Worm (Caenorhabditis elegans) whole organism, L2 larva: Measurements from ENCODE around the gene Y51H4A.13.
"Not testable (repeated sequence)": the region's sequence is repeated elsewhere in the genome, so short reads cannot be mapped to it uniquely, and the experiment has no call there.

Experiments used
- C34F6.9 ChIP-seq: fragments of 150-350 bp; optimal IDR thresholded peaks from 2 replicates; lab custom pipeline; 2014; ENCODE audit warnings: missing biosample characterization, missing genetic modification characterization
- F13H6.1 ChIP-seq: sonication (generic microtip); optimal IDR thresholded peaks from 2 replicates; lab custom pipeline; 2016; ENCODE audit warnings: missing genetic modification characterization, missing compliant biosample characterization
- Y55F3AM.14 ChIP-seq: fragments of 200-800 bp; sonication (Bioruptor generic); optimal IDR thresholded peaks from 2 replicates; lab custom pipeline; 2018; ENCODE audit warnings: mild to moderate bottlenecking, missing genetic modification characterization, missing compliant biosample characterization
- ZK546.5 ChIP-seq: sonication (generic microtip); optimal IDR thresholded peaks from 2 replicates; lab custom pipeline; 2017; ENCODE audit warnings: missing biosample characterization, missing genetic modification characterization
- alr-1 ChIP-seq: fragments of 150-350 bp; optimal IDR thresholded peaks from 2 replicates; lab custom pipeline; 2014; ENCODE audit warnings: missing biosample characterization, missing genetic modification characterization
- aly-2 ChIP-seq: fragments of 150-350 bp; optimal IDR thresholded peaks from 2 replicates; lab custom pipeline; 2014; ENCODE audit warnings: missing biosample characterization, missing genetic modification characterization
- blmp-1 ChIP-seq: sonication (generic microtip); optimal IDR thresholded peaks from 2 replicates; lab custom pipeline; 2017; ENCODE audit warnings: missing genetic modification characterization, mild to moderate bottlenecking, missing compliant biosample characterization, antibody characterized with exemption, moderate library complexity; ENCODE audit not compliant: insufficient read depth
- ceh-82 ChIP-seq: fragments of 150-350 bp; optimal IDR thresholded peaks from 2 replicates; lab custom pipeline; 2014; ENCODE audit warnings: missing biosample characterization, missing genetic modification characterization
- crh-2 ChIP-seq: sonication (generic microtip); optimal IDR thresholded peaks from 2 replicates; lab custom pipeline; 2017; ENCODE audit warnings: missing biosample characterization, missing genetic modification characterization
- dmd-4 ChIP-seq: sonication (generic microtip); optimal IDR thresholded peaks from 2 replicates; lab custom pipeline; 2017; ENCODE audit warnings: missing biosample characterization, missing genetic modification characterization
- elt-1 ChIP-seq: fragments of 150-350 bp; optimal IDR thresholded peaks from 2 replicates; lab custom pipeline; 2014; ENCODE audit warnings: missing biosample characterization, missing genetic modification characterization
- elt-3 ChIP-seq: sonication (generic microtip); optimal IDR thresholded peaks from 2 replicates; lab custom pipeline; 2017; ENCODE audit warnings: missing biosample characterization, missing genetic modification characterization
- fos-1 ChIP-seq: fragments of 150-350 bp; optimal IDR thresholded peaks from 2 replicates; lab custom pipeline; 2014; ENCODE audit warnings: missing biosample characterization, missing genetic modification characterization
- gmeb-1 ChIP-seq: fragments of 150-350 bp; optimal IDR thresholded peaks from 2 replicates; lab custom pipeline; 2014; ENCODE audit warnings: missing biosample characterization, missing genetic modification characterization
- lin-11 ChIP-seq: fragments of 150-350 bp; sonication (generic microtip); optimal IDR thresholded peaks from 2 replicates; lab custom pipeline; 2014; ENCODE audit warnings: missing biosample characterization, missing genetic modification characterization, inconsistent platforms, mixed read lengths
- lin-13 ChIP-seq: fragments of 150-350 bp; optimal IDR thresholded peaks from 2 replicates; lab custom pipeline; 2014; ENCODE audit warnings: missing biosample characterization, missing genetic modification reagents, missing genetic modification characterization
- lsy-2 ChIP-seq, 2 experiments: fragments of 150-350 bp in 1 of 2; sonication (generic microtip) in 1 of 2; optimal IDR thresholded peaks; 2 replicates each; lab custom pipeline; 2014 to 2017; ENCODE audit warnings: missing biosample characterization in 2 of 2, missing genetic modification characterization in 2 of 2
- mab-5 ChIP-seq: fragments of 150-350 bp; optimal IDR thresholded peaks from 2 replicates; lab custom pipeline; 2014; ENCODE audit warnings: missing biosample characterization, missing genetic modification characterization
- mdl-1 ChIP-seq, 2 experiments: fragments of 150-350 bp in 1 of 2; sonication (generic microtip) in 1 of 2; optimal IDR thresholded peaks; 2 replicates each; lab custom pipeline; 2017; ENCODE audit warnings: missing biosample characterization in 2 of 2, missing genetic modification characterization in 2 of 2
- nhr-12 ChIP-seq: fragments of 150-350 bp; optimal IDR thresholded peaks from 2 replicates; lab custom pipeline; 2014; ENCODE audit warnings: missing biosample characterization, missing genetic modification characterization
- nhr-129 ChIP-seq: fragments of 150-350 bp; optimal IDR thresholded peaks from 2 replicates; lab custom pipeline; 2014; ENCODE audit warnings: missing biosample characterization, missing genetic modification characterization
- nhr-21 ChIP-seq: fragments of 150-350 bp; optimal IDR thresholded peaks from 2 replicates; lab custom pipeline; 2014; ENCODE audit warnings: missing biosample characterization, missing genetic modification characterization
- nhr-23 ChIP-seq: fragments of 150-350 bp; optimal IDR thresholded peaks from 2 replicates; lab custom pipeline; 2014; ENCODE audit warnings: missing biosample characterization, missing genetic modification reagents, missing genetic modification characterization
- nhr-25 ChIP-seq: fragments of 150-350 bp; sonication (generic microtip); optimal IDR thresholded peaks from 3 replicates; lab custom pipeline; 2014; ENCODE audit warnings: missing biosample characterization, missing genetic modification characterization
- nhr-6 ChIP-seq: fragments of 150-350 bp; optimal IDR thresholded peaks from 2 replicates; lab custom pipeline; 2014; ENCODE audit warnings: missing biosample characterization, missing genetic modification characterization
- nhr-77 ChIP-seq: fragments of 150-350 bp; optimal IDR thresholded peaks from 2 replicates; lab custom pipeline; 2014; ENCODE audit warnings: missing biosample characterization, missing genetic modification characterization
- peb-1 ChIP-seq: fragments of 150-350 bp; optimal IDR thresholded peaks from 2 replicates; lab custom pipeline; 2014; ENCODE audit warnings: missing biosample characterization, missing genetic modification characterization
- sem-4 ChIP-seq: fragments of 150-350 bp; optimal IDR thresholded peaks from 2 replicates; lab custom pipeline; 2014; ENCODE audit warnings: missing biosample characterization, missing genetic modification reagents, missing genetic modification characterization
- sma-3 ChIP-seq: sonication (generic microtip); optimal IDR thresholded peaks from 2 replicates; lab custom pipeline; 2016; ENCODE audit warnings: missing genetic modification reagents, missing genetic modification characterization, missing compliant biosample characterization
- sma-9 ChIP-seq, 2 experiments: fragments of 150-350 bp in 1 of 2; sonication (generic microtip) in 1 of 2; optimal IDR thresholded peaks; 2 replicates each; lab custom pipeline; 2014 to 2016; ENCODE audit warnings: missing genetic modification characterization in 2 of 2, mild to moderate bottlenecking in 1 of 2, missing biosample characterization in 1 of 2, missing compliant biosample characterization in 1 of 2, missing genetic modification reagents in 1 of 2, moderate library complexity in 1 of 2
- unc-39 ChIP-seq: fragments of 150-350 bp; optimal IDR thresholded peaks from 2 replicates; lab custom pipeline; 2014; ENCODE audit warnings: missing biosample characterization, missing genetic modification characterization
- unc-55 ChIP-seq: fragments of 150-350 bp; sonication (generic microtip); optimal IDR thresholded peaks from 3 replicates; lab custom pipeline; 2014; ENCODE audit warnings: missing biosample characterization, missing genetic modification reagents, missing genetic modification characterization
- unc-62 ChIP-seq: fragments of 150-350 bp; optimal IDR thresholded peaks from 2 replicates; lab custom pipeline; 2014; ENCODE audit warnings: missing biosample characterization, missing genetic modification reagents, missing genetic modification characterization
- zag-1 ChIP-seq: fragments of 150-350 bp; optimal IDR thresholded peaks from 2 replicates; lab custom pipeline; 2014; ENCODE audit warnings: missing biosample characterization, missing genetic modification characterization

The Y51H4A.13 gene

DNA sequence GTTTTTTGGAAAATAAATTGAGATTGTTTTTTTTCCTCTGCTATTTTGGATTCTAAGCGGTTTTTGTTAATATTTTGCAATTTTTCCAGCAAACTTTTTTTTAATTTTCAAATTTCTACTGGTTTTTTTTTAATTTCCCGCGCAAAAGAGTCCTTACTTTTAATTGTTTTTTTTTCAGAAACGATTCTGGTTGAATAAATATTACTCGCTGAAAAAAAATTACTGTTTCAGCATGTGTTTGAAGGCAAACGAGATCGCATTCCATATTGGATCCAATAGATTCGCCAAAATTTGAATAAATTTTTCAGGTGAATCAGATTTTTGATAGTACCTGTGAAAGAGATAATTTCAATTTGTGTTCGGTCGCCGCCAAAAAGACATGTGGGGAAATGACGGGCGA lies 16.4 kb downstream of the Y51H4A.13 start:
- no peak for TF ChIP-seq mab-5
- no peak for TF ChIP-seq elt-3 (tag; lab: Kevin White, UChicago)
- no peak for TF ChIP-seq sem-4 (tag; lab: Kevin White, UChicago)
- TF ChIP-seq crh-2 (tag; lab: Kevin White, UChicago), result no peak
- TF ChIP-seq nhr-77 (tag; lab: Kevin White, UChicago), result no peak
- TF ChIP-seq alr-1, result no peak

DNA sequence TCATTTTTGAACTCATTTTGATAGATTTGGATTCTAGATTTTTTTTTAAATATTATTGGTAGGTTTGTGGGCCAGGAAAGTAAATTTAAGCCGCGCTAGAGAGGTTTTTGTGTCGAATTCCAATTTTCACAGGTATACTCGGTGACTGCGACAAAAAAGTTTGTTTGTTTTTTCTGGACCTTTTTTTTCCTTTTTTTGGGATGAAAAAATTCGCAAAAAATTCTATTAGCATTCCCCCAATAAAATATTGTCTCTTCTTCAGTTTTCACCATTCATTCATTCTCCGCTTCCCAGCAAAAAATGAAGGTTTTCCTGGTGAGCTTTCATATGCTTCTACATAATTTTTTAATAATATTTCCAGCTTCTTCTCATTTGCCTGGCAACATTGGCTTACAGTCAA lies 17.1 kb downstream of the Y51H4A.13 start, which contains the start of gene Y51H4A.936:
Y51H4A.936 (plus strand) TSS at position 301 of the 400 bp plus-strand sequence.
- TF ChIP-seq elt-1 (tag; lab: Kevin White, UChicago), result no peak
- no peak for TF ChIP-seq aly-2
- TF ChIP-seq nhr-21 (tag; lab: Kevin White, UChicago), result no peak
- TF ChIP-seq F13H6.1 (tag; lab: Kevin White, UChicago), result no peak
- no peak for TF ChIP-seq peb-1
- no peak for TF ChIP-seq alr-1
- TF ChIP-seq crh-2 (tag; lab: Kevin White, UChicago), result no peak
- no peak for TF ChIP-seq elt-3 (tag; lab: Kevin White, UChicago)
- no peak for TF ChIP-seq Y55F3AM.14 (GFP tag; lab: Kevin White, UChicago)
- TF ChIP-seq lin-13 (GFP tag; lab: Kevin White, UChicago), result no peak
- TF ChIP-seq mab-5, result no peak

DNA sequence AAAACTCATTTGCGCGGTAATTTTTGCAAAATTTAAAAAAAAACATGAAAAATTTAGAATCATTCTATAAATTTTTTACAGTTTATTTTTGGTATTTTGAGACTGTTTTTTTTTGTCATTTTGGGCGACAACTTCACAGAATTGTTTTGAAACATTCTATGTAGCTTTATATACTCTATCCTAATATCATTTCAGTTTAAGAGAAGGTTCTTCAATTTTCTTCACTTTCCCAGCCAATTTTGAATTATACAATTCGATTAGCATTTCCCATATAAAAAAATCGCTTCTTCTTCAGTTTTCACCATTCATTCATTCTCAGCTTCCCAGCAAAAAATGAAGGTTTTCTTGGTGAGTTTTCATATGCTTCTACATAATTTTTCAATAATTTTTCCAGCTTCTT lies 18.5 kb downstream of the Y51H4A.13 start, which contains the start of gene fipr-28:
fipr-28 (plus strand) TSS at position 301 of the 400 bp plus-strand sequence.
- TF ChIP-seq elt-3 (tag; lab: Kevin White, UChicago), result no peak
- TF ChIP-seq sem-4 (tag; lab: Kevin White, UChicago), result no peak
- TF ChIP-seq unc-55 (GFP tag; lab: Kevin White, UChicago), result no peak
- no peak for TF ChIP-seq nhr-25 (tag; lab: Kevin White, UChicago)
- no peak for TF ChIP-seq peb-1
- TF ChIP-seq dmd-4 (tag; lab: Kevin White, UChicago), result no peak
- TF ChIP-seq elt-1 (tag; lab: Kevin White, UChicago), result no peak
- no peak for TF ChIP-seq sma-3
- TF ChIP-seq ceh-82 (tag; lab: Kevin White, UChicago), result no peak
- no peak for TF ChIP-seq blmp-1
- TF ChIP-seq fos-1, result no peak
- no peak for TF ChIP-seq crh-2 (tag; lab: Kevin White, UChicago)
- TF ChIP-seq mab-5, result no peak
- TF ChIP-seq alr-1, result no peak
- TF ChIP-seq lin-13 (GFP tag; lab: Kevin White, UChicago), result no peak
- TF ChIP-seq zag-1 (tag; lab: Kevin White, UChicago), result no peak
- TF ChIP-seq ZK546.5 (tag; lab: Kevin White, UChicago), result no peak
- TF ChIP-seq nhr-23, result no peak
- no peak for TF ChIP-seq lsy-2 (tag; optimal IDR thresholded peaks at IDR 0.05; lab: Kevin White, UChicago)

DNA sequence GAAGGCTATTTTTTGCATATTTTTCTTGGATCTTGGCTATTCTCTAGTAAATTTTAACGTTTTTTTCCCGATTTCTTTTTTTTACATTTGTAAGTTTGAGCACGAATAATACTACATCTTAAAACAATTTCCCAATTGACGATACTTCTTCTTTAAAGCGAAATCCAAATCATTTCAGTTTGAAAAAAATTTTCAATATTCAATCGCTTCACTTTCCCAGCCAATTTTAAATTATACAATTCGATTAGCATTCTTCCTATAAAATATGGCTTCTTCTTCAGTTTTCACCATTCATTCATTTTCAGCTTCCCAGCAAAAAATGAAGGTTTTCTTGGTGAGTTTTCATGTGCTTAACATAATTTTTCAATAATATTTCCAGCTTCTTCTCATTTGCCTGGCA lies 20.3 kb downstream of the Y51H4A.13 start, which contains the start of gene fip-7:
fip-7 (plus strand) TSS at position 301 of the 400 bp plus-strand sequence.
- not testable (repeated sequence) for TF ChIP-seq C34F6.9; sma-9 (GFP tag; optimal IDR thresholded peaks at IDR 0.05; lab: Kevin White, UChicago); sma-9 (tag; optimal IDR thresholded peaks at IDR 0.05; lab: Kevin White, UChicago); gmeb-1 (tag; lab: Kevin White, UChicago)

DNA sequence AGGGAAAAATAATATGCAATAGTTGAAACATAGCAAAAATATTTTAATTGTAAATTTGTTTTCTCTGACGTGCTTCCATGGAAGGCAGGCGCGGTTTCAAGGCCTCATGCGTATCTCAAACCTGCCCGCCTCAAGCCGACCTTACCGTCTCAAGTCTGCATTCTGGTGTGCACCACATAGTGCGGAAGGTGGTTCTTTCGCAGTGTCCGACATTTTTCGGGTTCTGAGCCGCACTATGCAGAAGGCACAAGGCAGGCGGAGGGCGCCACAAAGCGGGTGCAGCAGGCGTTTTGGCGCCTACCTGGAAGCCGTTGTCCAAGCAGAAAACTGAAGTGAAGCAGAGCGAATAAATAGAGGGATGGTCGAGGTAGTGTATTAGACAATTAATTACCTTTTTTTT lies 23.7 kb downstream of the Y51H4A.13 start:
- TF ChIP-seq lin-13 (GFP tag; lab: Kevin White, UChicago), result no peak
- no peak for TF ChIP-seq ceh-82 (tag; lab: Kevin White, UChicago)
- no peak for TF ChIP-seq unc-39 (tag; lab: Kevin White, UChicago)
- TF ChIP-seq sma-9 (GFP tag; optimal IDR thresholded peaks at IDR 0.05; lab: Kevin White, UChicago), result no peak
- no peak for TF ChIP-seq sma-9 (tag; optimal IDR thresholded peaks at IDR 0.05; lab: Kevin White, UChicago)
- TF ChIP-seq lin-11, result no peak
- TF ChIP-seq unc-62 (GFP tag; lab: Kevin White, UChicago), result no peak
- no peak for TF ChIP-seq nhr-129 (tag; lab: Kevin White, UChicago)
- TF ChIP-seq mdl-1 (tag; optimal IDR thresholded peaks at IDR 0.05; lab: Kevin White, UChicago), result no peak
- TF ChIP-seq unc-55 (GFP tag; lab: Kevin White, UChicago), result no peak
- no peak for TF ChIP-seq nhr-6 (tag; lab: Kevin White, UChicago)
- TF ChIP-seq aly-2, result no peak
- no peak for TF ChIP-seq peb-1
- TF ChIP-seq alr-1, result no peak
- no peak for TF ChIP-seq elt-1 (tag; lab: Kevin White, UChicago)
- no peak for TF ChIP-seq crh-2 (tag; lab: Kevin White, UChicago)
- TF ChIP-seq nhr-12 (tag; lab: Kevin White, UChicago), result no peak
